Fruit fly (Drosophila melanogaster): Measurements from ENCODE around the gene omd.

- TF ChIP-seq CG6276 (GFP tag; optimal IDR thresholded peaks at IDR 0.05) (no peak), CG11294 (GFP tag; IDR thresholded peaks at IDR 0.05) (no peak), esn (GFP tag; optimal IDR thresholded peaks at IDR 0.05) (peak; percentile 22), Lpt (GFP tag; optimal IDR thresholded peaks at IDR 0.05) (no peak), OdsH (GFP tag; optimal IDR thresholded peaks at IDR 0.05) (peak; percentile 26), Hr39 (GFP tag; optimal IDR thresholded peaks at IDR 0.05) (no peak), spab (GFP tag; optimal IDR thresholded peaks at IDR 0.05) (no peak)
These were observed 39.8 kb upstream of the omd start for dm6 chr3R:13726795-13727194.

All from whole organism, prepupa.